Worm (Caenorhabditis elegans): ENCODE measurements around the gene clec-5.

The clec-5 gene

ce11 chrIII:4924134-4924533, 40.7 kb upstream of the clec-5 start:
- no peak for TF ChIP-seq jun-1 (tag; optimal IDR thresholded peaks at IDR 0.05)
- TF ChIP-seq nhr-19 (GFP tag; conservative IDR thresholded peaks at IDR 0.05): no peak
- TF ChIP-seq nhr-12 (tag; optimal IDR thresholded peaks at IDR 0.05): no peak
- no peak for TF ChIP-seq snpc-4 (tag; optimal IDR thresholded peaks at IDR 0.05)
- no peak for TF ChIP-seq tlp-1 (tag; optimal IDR thresholded peaks at IDR 0.05)
- no peak for TF ChIP-seq mep-1 (tag; optimal IDR thresholded peaks at IDR 0.05)

DNA sequence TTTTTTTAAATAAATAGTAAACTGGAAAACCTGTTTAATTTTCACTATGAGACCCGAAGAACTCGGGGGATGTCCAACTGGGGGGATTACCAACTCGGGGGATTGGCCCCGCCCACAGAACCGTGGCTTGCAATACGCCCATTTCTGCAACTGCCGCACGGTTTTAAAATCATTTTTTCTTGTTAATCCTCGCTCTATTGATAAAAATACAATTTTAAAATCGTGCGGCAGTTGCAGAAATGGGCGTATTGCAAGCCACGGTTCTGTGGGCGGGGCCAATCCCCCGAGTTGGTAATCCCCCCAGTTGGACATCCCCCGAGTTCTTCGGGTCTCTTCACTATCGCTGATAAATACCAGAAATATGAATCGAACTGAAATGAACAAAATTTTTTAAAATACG, 38.6 kb upstream of the clec-5 start, which contains the start of gene mmab-1:
mmab-1 (minus strand) TSS at position 95 of the 400 bp plus-strand sequence.
- TF ChIP-seq nhr-19 (GFP tag; conservative IDR thresholded peaks at IDR 0.05): peak; percentile 66
- peak; percentile 15 for TF ChIP-seq dsc-1 (tag; optimal IDR thresholded peaks at IDR 0.05)
- peak in 1 of 2 experiments; percentile 8 for TF ChIP-seq lin-35 (GFP tag; optimal IDR thresholded peaks at IDR 0.05)
- TF ChIP-seq dpl-1 (GFP tag; optimal IDR thresholded peaks at IDR 0.05): peak in 1 of 3 experiments; percentile 11
- peak; percentile 15 to 30 for TF ChIP-seq efl-1 (optimal IDR thresholded peaks at IDR 0.05)
- TF ChIP-seq efl-1 (GFP tag; optimal IDR thresholded peaks at IDR 0.05 in 1 of 2): peak in 1 of 2 experiments; percentile 91
- peak; percentile 36 for TF ChIP-seq snu-23 (GFP tag; optimal IDR thresholded peaks at IDR 0.05)
- TF ChIP-seq nhr-47 (tag; optimal IDR thresholded peaks at IDR 0.05): peak; percentile 57
- TF ChIP-seq ceh-88 (GFP tag; IDR thresholded peaks at IDR 0.05): peak; percentile 8; the same call in 1 of the 2 replicates
- TF ChIP-seq fkh-8 (tag; optimal IDR thresholded peaks at IDR 0.05): peak; percentile 36
- peak; percentile 18 for TF ChIP-seq nhr-20 (tag; optimal IDR thresholded peaks at IDR 0.05)
- peak; percentile 59 for TF ChIP-seq nhr-71 (tag; optimal IDR thresholded peaks at IDR 0.05)
- peak in 1 of 2 experiments; percentile 18 for TF ChIP-seq lsy-2 (tag; optimal IDR thresholded peaks at IDR 0.05)
- TF ChIP-seq swsn-7 (tag; optimal IDR thresholded peaks at IDR 0.05): peak; percentile 19
- TF ChIP-seq grh-1 (GFP tag; IDR thresholded peaks at IDR 0.05): peak; percentile 51
- TF ChIP-seq tbx-2 (tag; optimal IDR thresholded peaks at IDR 0.05): peak; percentile 4
- TF ChIP-seq nhr-90 (tag; optimal IDR thresholded peaks at IDR 0.05; ENCODE audit: poor library complexity): peak; percentile 60

ce11 chrIII:4920221-4920620, 36.8 kb upstream of the clec-5 start, which contains the start of gene ula-1:
ula-1 (minus strand) TSS chrIII:4920321.
- no peak for TF ChIP-seq blmp-1 (tag; optimal IDR thresholded peaks at IDR 0.05)
- no peak for TF ChIP-seq nhr-12 (tag; optimal IDR thresholded peaks at IDR 0.05)
- no peak for TF ChIP-seq pax-3 (tag; optimal IDR thresholded peaks at IDR 0.05)
- no peak for TF ChIP-seq fos-1 (tag; optimal IDR thresholded peaks at IDR 0.05)
- no peak for TF ChIP-seq unc-98 (GFP tag; IDR thresholded peaks at IDR 0.05)
- TF ChIP-seq lir-3 (tag; optimal IDR thresholded peaks at IDR 0.05; ENCODE audit: poor library complexity): no peak

DNA sequence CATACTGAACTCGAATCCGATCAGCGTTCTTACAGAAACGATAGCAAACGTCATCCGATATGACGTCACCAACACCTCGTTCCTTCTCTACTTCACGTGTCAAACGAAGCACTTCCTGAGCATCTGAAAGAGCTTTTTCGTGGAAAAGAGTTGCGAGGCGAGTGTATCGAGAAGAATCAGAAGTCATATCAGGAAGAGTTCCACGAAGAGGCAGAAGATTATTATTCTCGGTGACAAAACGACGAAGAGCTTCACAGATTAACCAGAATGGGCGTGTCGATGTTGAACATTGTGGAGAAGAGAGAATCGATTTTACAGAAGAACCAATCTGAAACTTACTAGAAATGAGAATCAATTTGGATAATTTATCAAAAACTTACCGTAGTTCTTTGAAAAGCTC, 35.5 kb upstream of the clec-5 start:
- TF ChIP-seq ceh-8 (GFP tag; optimal IDR thresholded peaks at IDR 0.05) (no peak), elt-3 (tag; optimal IDR thresholded peaks at IDR 0.05) (no peak), grh-1 (GFP tag; IDR thresholded peaks at IDR 0.05) (no peak), Y116A8C.19 (tag; optimal IDR thresholded peaks at IDR 0.05; ENCODE audit: borderline replicate concordance) (no peak), nhr-90 (tag; optimal IDR thresholded peaks at IDR 0.05; ENCODE audit: poor library complexity) (no peak), lin-35 (GFP tag; optimal IDR thresholded peaks at IDR 0.05) (no peak), pag-3 (tag; optimal IDR thresholded peaks at IDR 0.05; ENCODE audit: borderline replicate concordance, insufficient read depth) (no peak), lin-13 (GFP tag; optimal IDR thresholded peaks at IDR 0.05) (no peak), elt-2 (tag; optimal IDR thresholded peaks at IDR 0.05) (no peak), nhr-11 (tag; optimal IDR thresholded peaks at IDR 0.05) (no peak), unc-62 (GFP tag; optimal IDR thresholded peaks at IDR 0.05) (no peak), unc-86 (tag; optimal IDR thresholded peaks at IDR 0.05) (no peak)

All from whole organism, L1 larva.